Fruit fly (Drosophila melanogaster): Measurements from ENCODE around the gene CG10616.

- no peak for TF ChIP-seq Eip75B (GFP tag; optimal IDR thresholded peaks at IDR 0.05)
- TF ChIP-seq CG6792 (GFP tag; optimal IDR thresholded peaks at IDR 0.05) = no peak
Observed at dm6 chr3L:12478229-12478628, 6.7 kb downstream of the CG10616 start.

Data from whole organism, prepupa.